Worm (Caenorhabditis elegans): ENCODE measurements around the gene Y94A7B.11.

- TF ChIP-seq aly-2 (tag; optimal IDR thresholded peaks at IDR 0.05) (no peak), nhr-77 (tag; optimal IDR thresholded peaks at IDR 0.05) (no peak), elt-1 (tag; optimal IDR thresholded peaks at IDR 0.05) (no peak), zag-1 (tag; optimal IDR thresholded peaks at IDR 0.05) (no peak), fkh-10 (GFP tag; optimal IDR thresholded peaks at IDR 0.05) (no peak), pqm-1 (tag; optimal IDR thresholded peaks at IDR 0.05) (no peak), lsy-12 (tag; optimal IDR thresholded peaks at IDR 0.05) (no peak), fkh-2 (tag; optimal IDR thresholded peaks at IDR 0.05) (no peak)
These were observed at the start of gene Y94A7B.11, which contains the start of gene srh-292 for ce11 chrV:17802519-17802918.

All from whole organism, L3 larva.